Worm (Caenorhabditis elegans): ENCODE results near the gene srg-38.

srg-38 gene

DNA sequence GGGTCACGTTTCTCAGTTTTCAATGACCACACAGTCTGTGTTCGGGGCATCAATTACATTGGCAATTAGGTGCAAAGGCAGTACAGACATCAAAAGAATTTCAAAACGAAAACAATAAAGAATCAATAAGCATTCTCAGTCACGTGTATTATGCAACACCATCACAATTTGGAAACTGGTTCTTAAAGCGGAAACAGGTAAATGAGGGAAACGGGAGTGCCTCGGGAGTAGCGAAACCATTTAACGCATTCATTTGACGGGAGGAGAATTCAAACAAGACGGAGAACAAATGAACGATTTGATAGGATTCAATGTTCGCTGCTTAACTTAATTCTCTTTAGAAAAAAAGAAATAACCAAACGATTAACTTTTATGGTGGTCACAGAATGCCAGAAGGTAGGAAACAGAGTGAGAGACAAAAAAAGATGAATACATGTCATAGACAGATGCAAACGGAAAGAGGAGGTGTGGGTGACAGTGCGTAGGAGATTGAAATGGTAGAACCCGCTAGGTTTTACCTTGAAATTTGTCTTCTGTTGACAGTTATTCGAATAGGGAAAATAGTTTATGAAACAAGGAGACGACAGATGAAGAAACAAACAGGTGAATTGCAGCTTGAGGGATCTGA, 41.3 kb upstream of the srg-38 start:
- TF ChIP-seq aly-2 (tag; optimal IDR thresholded peaks at IDR 0.05) (no peak), nhr-43 (tag; optimal IDR thresholded peaks at IDR 0.05; ENCODE audit: poor library complexity, severe bottlenecking) (peak; percentile 12), lsy-12 (tag; optimal IDR thresholded peaks at IDR 0.05) (no peak), nhr-23 (tag; optimal IDR thresholded peaks at IDR 0.05) (peak; percentile 22), hmg-11 (tag; optimal IDR thresholded peaks at IDR 0.05) (no peak), ceh-9 (tag; optimal IDR thresholded peaks at IDR 0.05) (no peak), nhr-25 (tag; optimal IDR thresholded peaks at IDR 0.05) (peak; percentile 56), pqm-1 (tag; optimal IDR thresholded peaks at IDR 0.05) (no peak)

DNA sequence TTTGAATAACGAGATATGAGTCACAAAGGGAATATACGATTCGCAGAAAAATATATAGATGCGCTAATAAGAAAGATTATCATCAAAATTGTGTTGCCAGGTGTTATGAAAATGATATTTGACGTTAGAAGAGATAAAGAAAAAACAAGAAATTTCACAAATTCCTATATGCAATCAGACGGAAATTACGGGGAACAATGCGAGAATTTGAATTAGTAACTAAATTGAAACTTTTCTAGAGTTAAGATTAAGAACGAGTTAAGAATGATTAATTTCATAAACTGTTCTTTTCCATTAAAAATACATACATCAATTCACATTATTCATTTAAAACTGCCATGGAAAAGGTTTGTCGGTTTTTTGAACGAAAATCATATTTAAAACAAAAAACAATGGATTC, 40.7 kb upstream of the srg-38 start, which contains the start of gene clc-6:
Gene clc-6 (minus strand): TSS at position 101 of the 400 bp plus-strand sequence.
- TF ChIP-seq pha-4 (tag; optimal IDR thresholded peaks at IDR 0.05): no peak
- TF ChIP-seq ceh-28 (tag; optimal IDR thresholded peaks at IDR 0.05): no peak
- TF ChIP-seq sea-2 (GFP tag; optimal IDR thresholded peaks at IDR 0.05): no peak
- TF ChIP-seq mml-1 (tag; optimal IDR thresholded peaks at IDR 0.05): no peak

DNA sequence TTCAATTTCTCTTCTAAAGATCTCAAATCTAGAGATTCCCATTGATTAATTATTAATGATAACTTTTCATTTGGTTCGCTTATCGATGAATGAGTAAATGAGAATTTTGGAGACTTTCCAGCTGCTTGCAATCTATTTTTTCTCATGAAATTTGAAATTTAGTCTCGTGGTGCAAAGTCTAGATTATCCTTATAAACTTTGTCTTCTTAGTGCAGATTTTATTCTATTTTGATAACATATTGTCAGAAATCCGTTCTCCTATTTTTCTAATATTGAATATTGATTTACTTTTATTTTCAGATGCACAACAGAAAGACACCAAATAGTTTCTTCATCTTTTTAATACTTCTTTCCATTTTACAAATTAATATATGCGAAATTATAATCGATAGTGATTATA, 35.5 kb upstream of the srg-38 start, which contains the start of gene lgc-49:
Gene lgc-49 (plus strand): TSS at position 301 of the 400 bp plus-strand sequence.
- TF ChIP-seq nhr-12 (tag; optimal IDR thresholded peaks at IDR 0.05) (no peak), mml-1 (tag; optimal IDR thresholded peaks at IDR 0.05) (no peak), unc-62 (GFP tag; optimal IDR thresholded peaks at IDR 0.05) (no peak)

DNA sequence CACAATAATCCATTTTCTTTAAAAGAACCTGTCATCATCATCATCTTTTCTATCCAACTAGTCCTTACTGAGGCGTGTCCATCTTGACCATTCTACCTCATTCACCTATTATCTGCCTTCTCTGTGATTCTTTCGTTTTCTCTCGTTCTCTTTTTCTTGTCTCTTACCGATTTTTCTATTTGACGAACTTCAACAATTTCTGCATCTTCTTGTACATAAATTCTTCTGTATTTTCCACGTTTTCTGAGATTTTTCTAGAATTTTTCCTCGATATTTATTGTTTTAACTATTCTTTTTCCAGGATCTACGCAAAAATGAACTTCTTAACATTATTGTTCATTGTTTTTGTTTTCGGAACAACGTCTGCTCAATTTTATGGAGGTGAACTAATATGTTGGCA, 27.5 kb upstream of the srg-38 start, which contains the start of gene cnc-10:
Gene cnc-10 (plus strand): TSS at position 301 of the 400 bp plus-strand sequence.
- TF ChIP-seq nhr-76 (tag; optimal IDR thresholded peaks at IDR 0.05): no peak
- no peak for TF ChIP-seq nhr-43 (tag; optimal IDR thresholded peaks at IDR 0.05; ENCODE audit: poor library complexity, severe bottlenecking)

DNA sequence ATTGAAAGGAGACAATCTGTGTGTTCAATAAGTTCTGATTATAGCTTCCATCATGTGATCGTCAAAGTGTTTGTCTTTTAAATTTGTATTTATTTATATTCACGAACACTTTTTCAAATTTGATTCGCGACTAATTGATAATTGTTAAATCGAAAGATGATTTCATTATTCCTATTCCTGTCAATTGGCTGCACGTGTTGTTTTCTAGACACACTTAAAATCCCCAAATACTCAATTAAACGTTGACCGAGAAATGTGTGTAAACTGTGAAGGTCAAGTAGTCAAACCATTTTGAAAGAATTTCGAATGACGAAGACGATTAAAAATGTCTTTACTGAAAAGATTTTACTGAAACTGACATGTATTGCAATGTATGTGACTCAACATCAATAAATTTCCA, 25.5 kb upstream of the srg-38 start:
- no peak for TF ChIP-seq fos-1 (tag; optimal IDR thresholded peaks at IDR 0.05)
- no peak for TF ChIP-seq aly-2 (tag; optimal IDR thresholded peaks at IDR 0.05)
- no peak for TF ChIP-seq jun-1 (tag; optimal IDR thresholded peaks at IDR 0.05)
- no peak for TF ChIP-seq elt-1 (tag; optimal IDR thresholded peaks at IDR 0.05)
- no peak for TF ChIP-seq mdl-1 (tag; optimal IDR thresholded peaks at IDR 0.05)
- no peak for TF ChIP-seq lin-39 (tag; optimal IDR thresholded peaks at IDR 0.05)
- no peak for TF ChIP-seq nhr-77 (tag; optimal IDR thresholded peaks at IDR 0.05)
- TF ChIP-seq nhr-67 (tag; optimal IDR thresholded peaks at IDR 0.05): no peak
- no peak for TF ChIP-seq daf-12 (tag; optimal IDR thresholded peaks at IDR 0.05)
- no peak for TF ChIP-seq nhr-25 (tag; optimal IDR thresholded peaks at IDR 0.05)
- no peak for TF ChIP-seq mml-1 (tag; optimal IDR thresholded peaks at IDR 0.05)
- TF ChIP-seq elt-3 (tag; optimal IDR thresholded peaks at IDR 0.05): no peak
- no peak for TF ChIP-seq ceh-28 (tag; optimal IDR thresholded peaks at IDR 0.05)
- no peak for TF ChIP-seq R02D3.7 (tag; optimal IDR thresholded peaks at IDR 0.05)
- no peak for TF ChIP-seq snpc-4 (tag; optimal IDR thresholded peaks at IDR 0.05)
- TF ChIP-seq sea-2 (GFP tag; optimal IDR thresholded peaks at IDR 0.05): no peak

DNA sequence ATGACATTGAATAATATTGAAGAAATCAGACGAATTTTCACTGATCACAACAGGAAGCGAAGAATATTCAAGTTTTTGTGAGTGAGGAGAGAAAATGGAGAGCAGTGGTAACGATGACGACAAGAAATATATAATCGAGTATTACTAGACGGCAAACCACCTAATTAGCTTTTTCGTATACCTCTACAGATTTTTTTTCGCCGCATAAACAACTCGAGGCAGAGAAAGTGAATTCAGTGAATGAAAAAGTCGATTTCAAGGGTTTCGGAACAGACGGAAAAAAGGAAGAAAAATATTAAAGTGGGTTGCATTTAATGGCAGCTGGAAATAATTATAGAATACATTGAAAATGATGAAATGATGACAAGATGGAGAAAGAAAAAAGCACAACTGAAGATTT, 22.1 kb upstream of the srg-38 start, which contains the start of gene gpa-1:
Gene gpa-1 (minus strand): TSS at position 101 of the 400 bp plus-strand sequence.
- no peak for TF ChIP-seq nhr-76 (tag; optimal IDR thresholded peaks at IDR 0.05)
- TF ChIP-seq nhr-43 (tag; optimal IDR thresholded peaks at IDR 0.05; ENCODE audit: poor library complexity, severe bottlenecking): no peak
- TF ChIP-seq tbx-2 (tag; optimal IDR thresholded peaks at IDR 0.05): no peak
- no peak for TF ChIP-seq fkh-2 (tag; optimal IDR thresholded peaks at IDR 0.05)
- no peak for TF ChIP-seq sea-2 (GFP tag; optimal IDR thresholded peaks at IDR 0.05)
- no peak for TF ChIP-seq nhr-11 (tag; optimal IDR thresholded peaks at IDR 0.05)
- TF ChIP-seq elt-3 (tag; optimal IDR thresholded peaks at IDR 0.05): no peak
- no peak for TF ChIP-seq unc-39 (tag; optimal IDR thresholded peaks at IDR 0.05)
- TF ChIP-seq nhr-67 (tag; optimal IDR thresholded peaks at IDR 0.05): no peak
- TF ChIP-seq hmg-11 (tag; optimal IDR thresholded peaks at IDR 0.05): no peak
- TF ChIP-seq ceh-82 (tag; optimal IDR thresholded peaks at IDR 0.05): no peak
- no peak for TF ChIP-seq unc-62 (GFP tag; optimal IDR thresholded peaks at IDR 0.05)
- TF ChIP-seq snpc-4 (tag; optimal IDR thresholded peaks at IDR 0.05): no peak
- no peak for TF ChIP-seq nhr-12 (tag; optimal IDR thresholded peaks at IDR 0.05)
- TF ChIP-seq ZK546.5 (tag; optimal IDR thresholded peaks at IDR 0.05): no peak
- no peak for TF ChIP-seq mdl-1 (tag; optimal IDR thresholded peaks at IDR 0.05)
- TF ChIP-seq R02D3.7 (tag; optimal IDR thresholded peaks at IDR 0.05): no peak
- no peak for TF ChIP-seq elt-1 (tag; optimal IDR thresholded peaks at IDR 0.05)
